Fruit fly (Drosophila melanogaster) whole organism, embryonic: Measurements from ENCODE around the gene phol.

ENCODE experiments used
- Aef1 ChIP-seq: fragments of 200-800 bp; sonication (Bioruptor generic); IDR thresholded peaks from 3 replicates; pipeline ENCODE4 v1.3.6; 2022; ENCODE audit warnings: missing biosample characterization, missing genetic modification characterization
- Atf3 ChIP-seq: fragments of 200-800 bp; sonication (Bioruptor generic); optimal IDR thresholded peaks from 3 replicates; lab custom pipeline; 2016; ENCODE audit warnings: missing biosample characterization, missing genetic modification characterization
- BEAF-32 ChIP-seq: fragments of 200-800 bp; sonication (Bioruptor generic); optimal IDR thresholded peaks from 3 replicates; lab custom pipeline; 2017; ENCODE audit warnings: missing biosample characterization, missing genetic modification characterization, mild to moderate bottlenecking, moderate library complexity, missing genetic modification reagents
- C15 ChIP-seq: fragments of 200-800 bp; sonication (Bioruptor generic); IDR thresholded peaks from 3 replicates; pipeline ENCODE4 v1.3.6; 2022; ENCODE audit warnings: missing biosample characterization, missing genetic modification characterization
- CG1024 ChIP-seq: fragments of 200-800 bp; sonication (Bioruptor generic); IDR thresholded peaks from 2 replicates; pipeline ENCODE4 v1.3.6; 2022; ENCODE audit warnings: missing biosample characterization, missing genetic modification characterization
- CG10431 ChIP-seq: fragments of 200-800 bp; sonication (Bioruptor generic); optimal IDR thresholded peaks from 3 replicates; lab custom pipeline; 2018; ENCODE audit warnings: missing biosample characterization, mild to moderate bottlenecking, missing genetic modification characterization
- CG10462 ChIP-seq: fragments of 200-800 bp; sonication (Bioruptor generic); optimal IDR thresholded peaks from 2 replicates; lab custom pipeline; 2016; ENCODE audit warnings: missing biosample characterization, missing genetic modification characterization
- CG10654 ChIP-seq: fragments of 200-800 bp; sonication (Bioruptor generic); optimal IDR thresholded peaks from 2 replicates; lab custom pipeline; 2016; ENCODE audit warnings: missing biosample characterization, missing genetic modification characterization
- CG10959 ChIP-seq: fragments of 200-800 bp; sonication (Bioruptor generic); IDR thresholded peaks from 2 replicates; pipeline ENCODE4 v1.3.6; 2022; ENCODE audit warnings: missing biosample characterization, missing genetic modification characterization
- CG11398 ChIP-seq: fragments of 200-800 bp; sonication (Bioruptor generic); optimal IDR thresholded peaks from 2 replicates; lab custom pipeline; 2016; ENCODE audit warnings: missing biosample characterization, missing genetic modification characterization
- CG13296 ChIP-seq: fragments of 200-800 bp; sonication (Bioruptor generic); optimal IDR thresholded peaks from 3 replicates; lab custom pipeline; 2018; ENCODE audit warnings: missing biosample characterization, mild to moderate bottlenecking, missing genetic modification characterization
- CG14050 ChIP-seq: fragments of 200-800 bp; sonication (Bioruptor generic); IDR thresholded peaks from 3 replicates; pipeline ENCODE4 v1.3.6; 2022; ENCODE audit warnings: missing biosample characterization, missing genetic modification characterization
- CG17361 ChIP-seq: fragments of 200-800 bp; sonication (Bioruptor generic); IDR thresholded peaks from 3 replicates; pipeline ENCODE4 v1.3.6; 2022; ENCODE audit warnings: missing biosample characterization, missing genetic modification characterization
- CG1792 ChIP-seq: fragments of 200-800 bp; sonication (Bioruptor generic); optimal IDR thresholded peaks from 2 replicates; lab custom pipeline; 2016; ENCODE audit warnings: missing biosample characterization, missing genetic modification characterization
- CG18011 ChIP-seq: fragments of 200-800 bp; sonication (Bioruptor generic); optimal IDR thresholded peaks from 2 replicates; lab custom pipeline; 2017; ENCODE audit warnings: missing biosample characterization, missing genetic modification characterization, mild to moderate bottlenecking, moderate library complexity, missing genotype
- CG18262 ChIP-seq: fragments of 200-800 bp; optimal IDR thresholded peaks from 3 replicates; lab custom pipeline; 2019; ENCODE audit warnings: missing biosample characterization, mild to moderate bottlenecking, missing genetic modification characterization, moderate library complexity
- CG31388 ChIP-seq: fragments of 200-800 bp; sonication (Bioruptor generic); optimal IDR thresholded peaks from 2 replicates; lab custom pipeline; 2016; ENCODE audit warnings: missing biosample characterization, missing genetic modification characterization
- CG33213 ChIP-seq: fragments of 200-800 bp; sonication (Bioruptor generic); optimal IDR thresholded peaks from 3 replicates; lab custom pipeline; 2016; ENCODE audit warnings: missing biosample characterization, missing genetic modification characterization
- CG4404 ChIP-seq: fragments of 200-800 bp; sonication (Bioruptor generic); IDR thresholded peaks from 2 replicates; pipeline ENCODE4 v1.3.6; 2022; ENCODE audit warnings: missing biosample characterization, missing genetic modification characterization
- CG8478 ChIP-seq: fragments of >200 bp; optimal IDR thresholded peaks from 2 replicates; lab custom pipeline; 2018
- Chrac-16 ChIP-seq: fragments of 200-800 bp; sonication (Bioruptor generic); optimal IDR thresholded peaks from 3 replicates; lab custom pipeline; 2016; ENCODE audit warnings: missing biosample characterization, missing genetic modification characterization
- GATAe ChIP-seq: fragments of 200-800 bp; sonication (Bioruptor generic); conservative IDR thresholded peaks from 2 replicates; pipeline ENCODE4 v1.3.6; 2022; ENCODE audit warnings: missing biosample characterization, missing genetic modification characterization
- Mrtf ChIP-seq: fragments of 200-800 bp; sonication (Bioruptor generic); IDR thresholded peaks from 3 replicates; pipeline ENCODE4 v1.3.6; 2022; ENCODE audit warnings: missing biosample characterization, missing genetic modification characterization
- Nf-YB ChIP-seq: fragments of 200-800 bp; sonication (Bioruptor generic); optimal IDR thresholded peaks from 3 replicates; lab custom pipeline; 2019; ENCODE audit warnings: missing biosample characterization, mild to moderate bottlenecking, missing genetic modification characterization, moderate library complexity
- Oli ChIP-seq: fragments of 200-800 bp; sonication (Bioruptor generic); optimal IDR thresholded peaks from 2 replicates; lab custom pipeline; 2018; ENCODE audit warnings: missing biosample characterization, mild to moderate bottlenecking, missing genetic modification characterization, moderate library complexity
- Taf1 ChIP-seq: fragments of 200-800 bp; sonication (Bioruptor generic); IDR thresholded peaks from 2 replicates; pipeline ENCODE4 v1.3.6; 2022; ENCODE audit warnings: missing biosample characterization, missing genetic modification characterization
- Xbp1 ChIP-seq: fragments of 200-800 bp; sonication (Bioruptor generic); optimal IDR thresholded peaks from 3 replicates; lab custom pipeline; 2016; ENCODE audit warnings: missing biosample characterization, mild to moderate bottlenecking, missing genetic modification characterization
- aop ChIP-seq: fragments of 200-800 bp; sonication (Bioruptor generic); IDR thresholded peaks from 2 replicates; pipeline ENCODE4 v1.3.6; 2022; ENCODE audit warnings: missing biosample characterization, missing genetic modification characterization
- caup ChIP-seq: fragments of 200-800 bp; sonication (Bioruptor generic); optimal IDR thresholded peaks from 3 replicates; lab custom pipeline; 2017; ENCODE audit warnings: missing biosample characterization, mild to moderate bottlenecking, missing genetic modification characterization, moderate library complexity; ENCODE audit not compliant: severe bottlenecking
- chif ChIP-seq, 2 experiments: fragments of 200-800 bp; sonication (Bioruptor generic); optimal IDR thresholded peaks; 3 replicates each; lab custom pipeline; 2016; ENCODE audit warnings: missing biosample characterization in 2 of 2, missing genetic modification characterization in 2 of 2
- chinmo ChIP-seq: fragments of 200-800 bp; sonication (Bioruptor generic); IDR thresholded peaks from 4 replicates; pipeline ENCODE4 v1.3.6; 2022; ENCODE audit warnings: missing biosample characterization, missing genetic modification characterization; ENCODE audit not compliant: partially characterized antibody
- corto ChIP-seq: fragments of 200-800 bp; sonication (Bioruptor generic); optimal IDR thresholded peaks from 2 replicates; lab custom pipeline; 2016; ENCODE audit warnings: missing biosample characterization, mild to moderate bottlenecking, missing genetic modification characterization, moderate library complexity
- dm ChIP-seq: fragments of 200-800 bp; sonication (Bioruptor generic); optimal IDR thresholded peaks from 3 replicates; lab custom pipeline; 2016; ENCODE audit warnings: missing biosample characterization, missing genetic modification characterization
- dmrt99B ChIP-seq: fragments of 200-800 bp; sonication (Bioruptor generic); optimal IDR thresholded peaks from 2 replicates; lab custom pipeline; 2018; ENCODE audit warnings: missing biosample characterization, mild to moderate bottlenecking, missing genetic modification characterization, moderate library complexity
- dysf ChIP-seq: fragments of 200-800 bp; sonication (Bioruptor generic); IDR thresholded peaks from 3 replicates; pipeline ENCODE4 v1.3.6; 2022; ENCODE audit warnings: missing biosample characterization, missing genetic modification characterization
- emc ChIP-seq: fragments of 200-800 bp; sonication (Bioruptor generic); optimal IDR thresholded peaks from 2 replicates; lab custom pipeline; 2016; ENCODE audit warnings: missing biosample characterization, missing genetic modification characterization
- eve ChIP-seq, 2 experiments: fragments of >200 bp; optimal IDR thresholded peaks; 2 replicates each; lab custom pipeline; 2017; ENCODE audit warnings: missing biosample characterization in 2 of 2, missing genetic modification characterization in 2 of 2
- fd102C ChIP-seq: fragments of 200-800 bp; sonication (Bioruptor generic); optimal IDR thresholded peaks from 2 replicates; lab custom pipeline; 2018; ENCODE audit warnings: missing biosample characterization, mild to moderate bottlenecking, missing genetic modification characterization, moderate library complexity
- gce ChIP-seq: fragments of 200-800 bp; sonication (Bioruptor generic); IDR thresholded peaks from 3 replicates; pipeline ENCODE4 v1.3.6; 2022; ENCODE audit warnings: missing biosample characterization, missing genetic modification characterization
- gcm ChIP-seq: fragments of 200-800 bp; sonication (Bioruptor generic); optimal IDR thresholded peaks from 2 replicates; lab custom pipeline; 2019; ENCODE audit warnings: missing biosample characterization, mild to moderate bottlenecking, missing genetic modification characterization, moderate library complexity
- hbn ChIP-seq: fragments of 200-800 bp; sonication (Bioruptor generic); IDR thresholded peaks from 2 replicates; pipeline ENCODE4 v1.3.6; 2022; ENCODE audit warnings: missing biosample characterization, missing genetic modification characterization; ENCODE audit not compliant: partially characterized antibody
- luna ChIP-seq: fragments of 200-800 bp; sonication (Bioruptor generic); optimal IDR thresholded peaks from 2 replicates; lab custom pipeline; 2016; ENCODE audit warnings: missing biosample characterization, missing genetic modification characterization
- nerfin-1 ChIP-seq: fragments of 200-800 bp; sonication (Bioruptor generic); optimal IDR thresholded peaks from 3 replicates; lab custom pipeline; 2019; ENCODE audit warnings: missing biosample characterization, mild to moderate bottlenecking, missing genetic modification characterization, moderate library complexity
- peb ChIP-seq: fragments of 200-800 bp; sonication (Bioruptor generic); IDR thresholded peaks from 2 replicates; pipeline ENCODE4 v1.3.6; 2022; ENCODE audit warnings: missing biosample characterization, missing genetic modification characterization
- schlank ChIP-seq: fragments of 200-800 bp; sonication (Bioruptor generic); optimal IDR thresholded peaks from 2 replicates; lab custom pipeline; 2018; ENCODE audit warnings: missing biosample characterization, mild to moderate bottlenecking, missing genetic modification characterization
- sim ChIP-seq: fragments of 200-800 bp; sonication (Bioruptor generic); IDR thresholded peaks from 2 replicates; pipeline ENCODE4 v1.3.6; 2022; ENCODE audit warnings: missing biosample characterization, missing genetic modification characterization
- sima ChIP-seq: fragments of 200-800 bp; sonication (Bioruptor generic); optimal IDR thresholded peaks from 2 replicates; lab custom pipeline; 2016; ENCODE audit warnings: missing biosample characterization, missing genetic modification characterization
- slp2 ChIP-seq: fragments of 200-800 bp; sonication (Bioruptor generic); optimal IDR thresholded peaks from 2 replicates; lab custom pipeline; 2016; ENCODE audit warnings: missing biosample characterization, missing genetic modification characterization
- so ChIP-seq: fragments of 200-800 bp; sonication (Bioruptor generic); IDR thresholded peaks from 3 replicates; pipeline ENCODE4 v1.3.6; 2022; ENCODE audit warnings: missing biosample characterization, missing genetic modification characterization
- sr ChIP-seq: fragments of 200-800 bp; sonication (Bioruptor generic); IDR thresholded peaks from 3 replicates; pipeline ENCODE4 v1.3.6; 2022; ENCODE audit warnings: missing biosample characterization, missing genetic modification characterization
- wdn ChIP-seq: fragments of 200-800 bp; sonication (Bioruptor generic); IDR thresholded peaks from 2 replicates; pipeline ENCODE4 v1.3.6; 2022; ENCODE audit warnings: missing biosample characterization, missing genetic modification characterization
- wor ChIP-seq: fragments of 200-800 bp; sonication (Bioruptor generic); IDR thresholded peaks from 2 replicates; pipeline ENCODE4 v1.3.6; 2022; ENCODE audit warnings: missing biosample characterization, missing genetic modification characterization

phol gene

DNA sequence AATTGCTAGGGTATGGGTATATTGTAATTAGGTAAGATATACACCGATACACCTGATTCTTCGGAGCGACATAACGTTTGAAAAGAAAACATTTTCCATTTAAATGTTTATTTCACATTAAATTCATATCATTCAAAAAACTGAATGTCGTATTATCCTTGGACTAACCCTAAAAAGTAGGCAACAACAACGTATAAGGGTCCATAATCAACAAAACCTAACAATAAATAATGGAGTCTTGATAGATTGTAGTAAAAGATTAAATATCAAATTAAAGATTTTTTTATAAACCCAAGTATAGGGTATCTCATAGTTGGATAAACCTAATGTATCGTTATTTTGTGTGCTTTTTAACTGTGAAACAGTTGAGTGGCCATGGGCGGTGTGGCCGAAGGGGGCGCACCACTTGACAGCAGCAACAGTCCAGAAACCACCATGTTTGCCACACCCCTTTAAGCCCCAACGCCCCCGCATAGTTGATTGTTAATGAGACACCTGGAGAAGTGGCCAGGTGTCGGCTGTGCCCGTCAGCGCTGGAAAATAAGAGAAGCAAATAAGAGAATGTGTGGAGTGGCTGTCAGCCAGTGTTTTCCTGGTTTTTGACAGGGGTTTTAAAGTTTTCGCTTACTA lies 12.3 kb upstream of the phol start (continued):
- TF ChIP-seq GATAe = no peak
- TF ChIP-seq hbn (GFP tag; lab: Robert Waterston, UW) = no peak
- TF ChIP-seq aop (GFP tag; lab: Robert Waterston, UW) = no peak
- no peak for TF ChIP-seq CG8478 (lab: Kevin White, UChicago)
- TF ChIP-seq C15 (GFP tag; lab: Robert Waterston, UW) = no peak
- no peak for TF ChIP-seq CG4404
- TF ChIP-seq CG18262 = peak; percentile 60
- no peak for TF ChIP-seq emc (GFP tag; lab: Kevin White, UChicago)
- TF ChIP-seq wdn (GFP tag; lab: Robert Waterston, UW) = no peak
- TF ChIP-seq CG1024 (GFP tag; lab: Robert Waterston, UW) = no peak
- TF ChIP-seq chif (GFP tag; optimal IDR thresholded peaks at IDR 0.05; lab: Kevin White, UChicago) = peak in 1 of 2 experiments; percentile 9
- TF ChIP-seq so (GFP tag; lab: Robert Waterston, UW) = no peak
- TF ChIP-seq CG11398 (GFP tag; lab: Kevin White, UChicago) = no peak
- TF ChIP-seq eve (GFP tag; optimal IDR thresholded peaks at IDR 0.05; lab: Kevin White, UChicago) = no peak
- no peak for TF ChIP-seq nerfin-1 (tag; lab: Kevin White, UChicago)
- no peak for TF ChIP-seq CG13296 (GFP tag; lab: Kevin White, UChicago)
- TF ChIP-seq CG10959 (GFP tag; lab: Robert Waterston, UW) = no peak
- no peak for TF ChIP-seq peb (GFP tag; lab: Robert Waterston, UW)
- TF ChIP-seq Xbp1 = peak; percentile 26
- no peak for TF ChIP-seq BEAF-32 (GFP tag; lab: Kevin White, UChicago)
- TF ChIP-seq Taf1 (GFP tag; lab: Robert Waterston, UW) = no peak
- TF ChIP-seq Mrtf (GFP tag; lab: Robert Waterston, UW) = no peak
- no peak for TF ChIP-seq wor
- TF ChIP-seq Atf3 (GFP tag; lab: Kevin White, UChicago) = no peak
- TF ChIP-seq CG10431 (GFP tag; lab: Kevin White, UChicago) = no peak
- no peak for TF ChIP-seq chinmo
- TF ChIP-seq CG14050 (GFP tag; lab: Robert Waterston, UW) = no peak
- peak; percentile 60 for TF ChIP-seq CG17361 (GFP tag; lab: Robert Waterston, UW)
- no peak for TF ChIP-seq CG18011 (GFP tag; lab: Kevin White, UChicago)
- TF ChIP-seq CG1792 (GFP tag; lab: Kevin White, UChicago) = no peak
- TF ChIP-seq CG10462 (GFP tag; lab: Kevin White, UChicago) = no peak
- TF ChIP-seq Oli (tag; lab: Kevin White, UChicago) = peak; percentile 31
- no peak for TF ChIP-seq dm (GFP tag; lab: Kevin White, UChicago)
- no peak for TF ChIP-seq luna
- no peak for TF ChIP-seq slp2 (GFP tag; lab: Kevin White, UChicago)
- no peak for TF ChIP-seq corto
- TF ChIP-seq gcm = no peak
- TF ChIP-seq gce (GFP tag; lab: Robert Waterston, UW) = no peak
- no peak for TF ChIP-seq Aef1 (GFP tag; lab: Robert Waterston, UW)
- TF ChIP-seq CG31388 (GFP tag; lab: Kevin White, UChicago) = no peak
- TF ChIP-seq CG10654 = no peak
- TF ChIP-seq Nf-YB (GFP tag; lab: Kevin White, UChicago) = no peak
- no peak for TF ChIP-seq sr
- no peak for TF ChIP-seq Chrac-16 (GFP tag; lab: Kevin White, UChicago)
- TF ChIP-seq sima = no peak
- no peak for TF ChIP-seq schlank (tag; lab: Kevin White, UChicago)
- TF ChIP-seq sim (GFP tag; lab: Robert Waterston, UW) = no peak
- no peak for TF ChIP-seq CG33213 (GFP tag; lab: Kevin White, UChicago)
- TF ChIP-seq dmrt99B (tag; lab: Kevin White, UChicago) = peak; percentile 55
- TF ChIP-seq fd102C (GFP tag; lab: Kevin White, UChicago) = no peak
- peak; percentile 36; the same call in 1 of the 3 replicates for TF ChIP-seq dysf (GFP tag; lab: Robert Waterston, UW)
- peak; percentile 30 for TF ChIP-seq caup (GFP tag; lab: Kevin White, UChicago)
